Fruit fly (Drosophila melanogaster): ENCODE results near the gene nmd.

- TF ChIP-seq dysf (GFP tag; IDR thresholded peaks at IDR 0.05) (no peak), al (GFP tag; IDR thresholded peaks at IDR 0.05) (no peak), ewg (GFP tag; optimal IDR thresholded peaks at IDR 0.05) (no peak), CG6765 (GFP tag; optimal IDR thresholded peaks at IDR 0.05) (no peak), CG14965 (GFP tag; optimal IDR thresholded peaks at IDR 0.05; ENCODE audit: borderline replicate concordance) (no peak)
Observed at dm6 chr2L:10268688-10269087, 35.1 kb downstream of the nmd start, which contains the start of gene CG4957.
